Worm (Caenorhabditis elegans) whole organism, L1 larva: ENCODE measurements around the gene col-10.

Experiments used
- C04F5.9 ChIP-seq: sonication (generic microtip); optimal IDR thresholded peaks from 2 replicates; lab custom pipeline; 2016; ENCODE audit warnings: missing genetic modification characterization, missing compliant biosample characterization
- F16B12.6 ChIP-seq: fragments of 150-350 bp; optimal IDR thresholded peaks from 2 replicates; lab custom pipeline; 2014; ENCODE audit warnings: missing biosample characterization, missing genetic modification characterization
- Y116A8C.19 ChIP-seq: sonication (generic microtip); optimal IDR thresholded peaks from 2 replicates; lab custom pipeline; 2016; ENCODE audit warnings: missing compliant biosample characterization, missing genetic modification characterization, borderline replicate concordance
- alr-1 ChIP-seq: fragments of 200-800 bp; sonication (Bioruptor generic); optimal IDR thresholded peaks from 2 replicates; lab custom pipeline; 2018; ENCODE audit warnings: borderline replicate concordance, mild to moderate bottlenecking, missing genetic modification characterization, missing compliant biosample characterization
- ama-1 ChIP-seq: fragments of 150-350 bp; optimal IDR thresholded peaks from 2 replicates; lab custom pipeline; 2014
- blmp-1 ChIP-seq: fragments of 150-350 bp; optimal IDR thresholded peaks from 2 replicates; lab custom pipeline; 2014; ENCODE audit warnings: missing biosample characterization, missing genetic modification characterization
- ceh-63 ChIP-seq: fragments of 200-800 bp; sonication (Bioruptor generic); optimal IDR thresholded peaks from 2 replicates; lab custom pipeline; 2018; ENCODE audit warnings: mild to moderate bottlenecking, missing genetic modification characterization, missing compliant biosample characterization
- ceh-8 ChIP-seq: fragments of 200-800 bp; sonication (Bioruptor generic); optimal IDR thresholded peaks from 2 replicates; lab custom pipeline; 2018; ENCODE audit warnings: mild to moderate bottlenecking, missing genetic modification characterization, moderate library complexity, missing compliant biosample characterization
- ceh-90 ChIP-seq: sonication (generic microtip); optimal IDR thresholded peaks from 2 replicates; lab custom pipeline; 2016; ENCODE audit warnings: missing genetic modification characterization, missing compliant biosample characterization
- ces-1 ChIP-seq: fragments of 150-350 bp; optimal IDR thresholded peaks from 2 replicates; lab custom pipeline; 2014; ENCODE audit warnings: missing biosample characterization, missing genetic modification reagents, missing genetic modification characterization
- dpl-1 ChIP-seq, 3 experiments: fragments of 150-350 bp in 2 of 3; sonication (generic microtip) in 1 of 3; optimal IDR thresholded peaks; 2 replicates each; lab custom pipeline; 2014 to 2017; ENCODE audit warnings: missing biosample characterization in 3 of 3, missing genetic modification characterization in 3 of 3, missing genetic modification reagents in 3 of 3
- efl-1 ChIP-seq, 4 experiments: fragments of 150-350 bp; optimal IDR thresholded peaks in 3 of 4; peaks in 1 of 4; 1 replicate in 1 of 4; 2 replicates in 3 of 4; lab custom pipeline; 2014; ENCODE audit warnings: missing biosample characterization in 2 of 4, missing genetic modification characterization in 2 of 4, missing genetic modification reagents in 2 of 4
- efl-3 ChIP-seq: fragments of 200-800 bp; sonication (Bioruptor generic); optimal IDR thresholded peaks from 2 replicates; lab custom pipeline; 2018; ENCODE audit warnings: mild to moderate bottlenecking, missing genetic modification characterization, missing compliant biosample characterization
- egl-27 ChIP-seq, 2 experiments: fragments of 150-350 bp in 1 of 2; sonication (generic microtip); optimal IDR thresholded peaks; 3 replicates each; lab custom pipeline; 2017 to 2018; ENCODE audit warnings: missing biosample characterization in 2 of 2, missing genetic modification characterization in 2 of 2, missing genetic modification reagents in 2 of 2
- ets-5 ChIP-seq: fragments of 200-800 bp; sonication (Bioruptor generic); IDR thresholded peaks from 2 replicates; pipeline ENCODE4 v1.3.6; 2022; ENCODE audit warnings: missing genetic modification characterization, missing compliant biosample characterization
- fkh-4 ChIP-seq: sonication (generic microtip); optimal IDR thresholded peaks from 2 replicates; lab custom pipeline; 2016; ENCODE audit warnings: missing compliant biosample characterization, missing genetic modification characterization, borderline replicate concordance
- fkh-8 ChIP-seq: sonication (generic microtip); optimal IDR thresholded peaks from 2 replicates; lab custom pipeline; 2016; ENCODE audit warnings: mild to moderate bottlenecking, missing genetic modification characterization, missing compliant biosample characterization
- fos-1 ChIP-seq: fragments of 150-350 bp; optimal IDR thresholded peaks from 2 replicates; lab custom pipeline; 2014; ENCODE audit warnings: missing biosample characterization, missing genetic modification characterization
- grh-1 ChIP-seq: fragments of 200-800 bp; sonication (Bioruptor generic); IDR thresholded peaks from 2 replicates; pipeline ENCODE4 v1.3.6; 2022; ENCODE audit warnings: missing genetic modification reagents, missing genetic modification characterization, missing compliant biosample characterization
- hlh-4 ChIP-seq: sonication (generic microtip); optimal IDR thresholded peaks from 2 replicates; lab custom pipeline; 2016; ENCODE audit warnings: mild to moderate bottlenecking, missing genetic modification characterization, missing compliant biosample characterization
- hpl-2 ChIP-seq: fragments of 150-350 bp; optimal IDR thresholded peaks from 2 replicates; lab custom pipeline; 2014; ENCODE audit warnings: missing biosample characterization, missing genetic modification reagents, missing genetic modification characterization
- irx-1 ChIP-seq: sonication (generic microtip); optimal IDR thresholded peaks from 2 replicates; lab custom pipeline; 2016; ENCODE audit warnings: missing genetic modification characterization, missing compliant biosample characterization
- isw-1 ChIP-seq: fragments of 200-800 bp; sonication (Bioruptor generic); IDR thresholded peaks from 2 replicates; pipeline ENCODE4 v1.3.6; 2022; ENCODE audit warnings: missing genetic modification characterization, missing compliant biosample characterization
- lin-14 ChIP-seq: fragments of 200-800 bp; sonication (Bioruptor generic); optimal IDR thresholded peaks from 2 replicates; lab custom pipeline; 2018; ENCODE audit warnings: mild to moderate bottlenecking, missing genetic modification characterization, moderate library complexity, missing compliant biosample characterization
- lin-15B ChIP-seq: fragments of 150-350 bp; sonication (generic microtip); optimal IDR thresholded peaks from 3 replicates; lab custom pipeline; 2014; ENCODE audit warnings: missing biosample characterization, missing genetic modification characterization
- lin-35 ChIP-seq, 2 experiments: fragments of 150-350 bp; optimal IDR thresholded peaks; 2 replicates each; lab custom pipeline; 2014; ENCODE audit warnings: missing biosample characterization in 2 of 2, missing genetic modification characterization in 2 of 2, missing genetic modification reagents in 2 of 2
- lir-3 ChIP-seq: sonication (generic microtip); optimal IDR thresholded peaks from 2 replicates; lab custom pipeline; 2016; ENCODE audit warnings: mild to moderate bottlenecking, missing genetic modification characterization, moderate library complexity, missing compliant biosample characterization; ENCODE audit not compliant: poor library complexity
- lsy-2 ChIP-seq, 2 experiments: fragments of 150-350 bp; optimal IDR thresholded peaks; 2 replicates each; lab custom pipeline; 2014; ENCODE audit warnings: missing biosample characterization in 2 of 2, missing genetic modification characterization in 2 of 2
- mab-9 ChIP-seq: fragments of 200-800 bp; sonication (Bioruptor generic); IDR thresholded peaks from 2 replicates; pipeline ENCODE4 v1.3.6; 2022; ENCODE audit warnings: missing genetic modification reagents, missing genetic modification characterization, missing compliant biosample characterization
- mdl-1 ChIP-seq, 2 experiments: fragments of 150-350 bp; optimal IDR thresholded peaks; 2 replicates each; lab custom pipeline; 2014 to 2017; ENCODE audit warnings: missing biosample characterization in 2 of 2, missing genetic modification characterization in 2 of 2, inconsistent platforms in 1 of 2
- nhr-12 ChIP-seq: sonication (generic microtip); optimal IDR thresholded peaks from 2 replicates; lab custom pipeline; 2017; ENCODE audit warnings: missing biosample characterization, missing genetic modification characterization
- nhr-19 ChIP-seq: fragments of 200-800 bp; sonication (Bioruptor generic); conservative IDR thresholded peaks from 2 replicates; pipeline ENCODE4 v1.3.6; 2022; ENCODE audit warnings: missing genetic modification characterization, missing compliant biosample characterization
- nhr-20 ChIP-seq: sonication (generic microtip); optimal IDR thresholded peaks from 2 replicates; lab custom pipeline; 2016; ENCODE audit warnings: mild to moderate bottlenecking, missing genetic modification characterization, missing compliant biosample characterization
- nhr-237 ChIP-seq: fragments of 150-350 bp; optimal IDR thresholded peaks from 2 replicates; lab custom pipeline; 2014; ENCODE audit warnings: missing biosample characterization, missing genetic modification characterization
- nhr-47 ChIP-seq: sonication (generic microtip); optimal IDR thresholded peaks from 2 replicates; lab custom pipeline; 2016; ENCODE audit warnings: mild to moderate bottlenecking, missing genetic modification characterization, moderate library complexity, missing compliant biosample characterization
- nhr-71 ChIP-seq: sonication (generic microtip); optimal IDR thresholded peaks from 2 replicates; lab custom pipeline; 2016; ENCODE audit warnings: mild to moderate bottlenecking, missing genetic modification characterization, moderate library complexity, missing compliant biosample characterization
- nhr-76 ChIP-seq: sonication (generic microtip); optimal IDR thresholded peaks from 2 replicates; lab custom pipeline; 2017; ENCODE audit warnings: missing biosample characterization, missing genetic modification characterization
- nhr-85 ChIP-seq: sonication (generic microtip); peaks from one replicate; lab custom pipeline; 2016; ENCODE audit warnings: missing genetic modification characterization, inconsistent platforms, missing compliant biosample characterization
- nhr-90 ChIP-seq: sonication (generic microtip); optimal IDR thresholded peaks from 2 replicates; lab custom pipeline; 2016; ENCODE audit warnings: mild to moderate bottlenecking, missing genetic modification characterization, missing compliant biosample characterization; ENCODE audit not compliant: poor library complexity
- pag-3 ChIP-seq: sonication (generic microtip); optimal IDR thresholded peaks from 2 replicates; lab custom pipeline; 2017; ENCODE audit warnings: missing genetic modification characterization, mild to moderate bottlenecking, missing compliant biosample characterization, antibody characterized with exemption, borderline replicate concordance; ENCODE audit not compliant: insufficient read depth
- pax-3 ChIP-seq: fragments of 200-800 bp; sonication (Bioruptor generic); optimal IDR thresholded peaks from 2 replicates; lab custom pipeline; 2018; ENCODE audit warnings: mild to moderate bottlenecking, missing genetic modification characterization, moderate library complexity, missing compliant biosample characterization
- pqm-1 ChIP-seq: sonication (generic microtip); optimal IDR thresholded peaks from 3 replicates; lab custom pipeline; 2017; ENCODE audit warnings: missing biosample characterization, missing genetic modification characterization
- rnt-1 ChIP-seq: sonication (generic microtip); optimal IDR thresholded peaks from 2 replicates; lab custom pipeline; 2016; ENCODE audit warnings: mild to moderate bottlenecking, missing genetic modification characterization, moderate library complexity, missing compliant biosample characterization
- snu-23 ChIP-seq: sonication (generic microtip); optimal IDR thresholded peaks from 2 replicates; lab custom pipeline; 2016; ENCODE audit warnings: missing genetic modification characterization, missing compliant biosample characterization
- sup-37 ChIP-seq: fragments of 200-800 bp; sonication (Bioruptor generic); optimal IDR thresholded peaks from 2 replicates; lab custom pipeline; 2018; ENCODE audit warnings: mild to moderate bottlenecking, missing genetic modification characterization, missing compliant biosample characterization
- swsn-7 ChIP-seq: sonication (generic microtip); optimal IDR thresholded peaks from 2 replicates; lab custom pipeline; 2016; ENCODE audit warnings: missing genetic modification characterization, missing compliant biosample characterization
- tbx-2 ChIP-seq: sonication (generic microtip); optimal IDR thresholded peaks from 2 replicates; lab custom pipeline; 2016; ENCODE audit warnings: missing genetic modification characterization, missing compliant biosample characterization
- unc-98 ChIP-seq: fragments of 200-800 bp; sonication (Bioruptor generic); IDR thresholded peaks from 2 replicates; pipeline ENCODE4 v1.3.6; 2022; ENCODE audit warnings: missing genetic modification characterization, missing compliant biosample characterization
- vab-15 ChIP-seq: sonication (generic microtip); optimal IDR thresholded peaks from 2 replicates; lab custom pipeline; 2017; ENCODE audit warnings: missing genotype, mild to moderate bottlenecking, missing genetic modification characterization, missing compliant biosample characterization
- xbp-1 ChIP-seq: sonication (generic microtip); optimal IDR thresholded peaks from 2 replicates; lab custom pipeline; 2016; ENCODE audit warnings: missing genetic modification characterization, missing compliant biosample characterization

col-10 gene

ce11 chrV:9212499-9212898 is 47.4 kb upstream of the col-10 start (continued):
- TF ChIP-seq nhr-71 (tag; lab: Kevin White, UChicago) (peak; percentile 59), mdl-1 (tag; optimal IDR thresholded peaks at IDR 0.05; lab: Kevin White, UChicago) (peak in 1 of 2 experiments; percentile 60), nhr-47 (tag; lab: Kevin White, UChicago) (peak; percentile 38), efl-3 (no peak), hlh-4 (no peak), dpl-1 (GFP tag; optimal IDR thresholded peaks at IDR 0.05; lab: Kevin White, UChicago) (peak; percentile 36 to 75 (median 41)), fkh-8 (tag; lab: Kevin White, UChicago) (no peak), vab-15 (peak; percentile 9), unc-98 (GFP tag; lab: Robert Waterston, UW) (no peak), fos-1 (tag; lab: Kevin White, UChicago) (peak; percentile 4), ceh-90 (no peak), nhr-19 (GFP tag; lab: Robert Waterston, UW) (no peak), irx-1 (tag; lab: Kevin White, UChicago) (no peak), ces-1 (GFP tag; lab: Kevin White, UChicago) (no peak), nhr-76 (tag; lab: Kevin White, UChicago) (no peak), grh-1 (GFP tag; lab: Robert Waterston, UW) (no peak), C04F5.9 (no peak), lir-3 (tag; lab: Kevin White, UChicago) (peak; percentile 28), nhr-20 (tag; lab: Kevin White, UChicago) (peak; percentile 65), nhr-90 (no peak), sup-37 (no peak), xbp-1 (tag; lab: Kevin White, UChicago) (peak; percentile 23), nhr-12 (tag; lab: Kevin White, UChicago) (no peak), nhr-85 (tag; lab: Kevin White, UChicago) (peak; percentile 23), alr-1 (tag; lab: Kevin White, UChicago) (no peak), swsn-7 (peak; percentile 41), isw-1 (GFP tag; lab: Robert Waterston, UW) (no peak), egl-27 (tag; optimal IDR thresholded peaks at IDR 0.05; lab: Kevin White, UChicago) (no peak), rnt-1 (peak; percentile 36), efl-1 (optimal IDR thresholded peaks at IDR 0.05; lab: Kevin White, UChicago) (peak; percentile 65 to 66), efl-1 (GFP tag; optimal IDR thresholded peaks at IDR 0.05 in 1 of 2; lab: Kevin White, UChicago) (peak; percentile 56 to 64), hpl-2 (GFP tag; lab: Kevin White, UChicago) (no peak)

ce11 chrV:9208878-9209277 is 43.8 kb upstream of the col-10 start:
- TF ChIP-seq lsy-2 (tag; optimal IDR thresholded peaks at IDR 0.05; lab: Kevin White, UChicago) (peak in 1 of 2 experiments; percentile 19), lin-14 (GFP tag; lab: Kevin White, UChicago) (peak; percentile 55), rnt-1 (no peak), snu-23 (GFP tag; lab: Kevin White, UChicago) (peak; percentile 1), lin-15B (tag; lab: Kevin White, UChicago) (no peak), blmp-1 (tag; lab: Kevin White, UChicago) (peak; percentile 2), nhr-47 (tag; lab: Kevin White, UChicago) (peak; percentile 11), pag-3 (no peak), nhr-71 (tag; lab: Kevin White, UChicago) (peak; percentile 20)

- TF ChIP-seq F16B12.6 (tag; lab: Kevin White, UChicago) (no peak), ceh-90 (no peak), xbp-1 (tag; lab: Kevin White, UChicago) (no peak), Y116A8C.19 (tag; lab: Kevin White, UChicago) (no peak), ama-1 (lab: Kevin White, UChicago) (no peak), ceh-63 (GFP tag; lab: Kevin White, UChicago) (no peak), nhr-85 (tag; lab: Kevin White, UChicago) (no peak), ets-5 (GFP tag; lab: Robert Waterston, UW) (no peak), vab-15 (no peak), ceh-8 (GFP tag; lab: Kevin White, UChicago) (no peak), nhr-47 (tag; lab: Kevin White, UChicago) (no peak), lin-35 (GFP tag; optimal IDR thresholded peaks at IDR 0.05; lab: Kevin White, UChicago) (no peak), pqm-1 (tag; lab: Kevin White, UChicago) (no peak), fkh-4 (tag; lab: Kevin White, UChicago) (no peak), pax-3 (no peak), nhr-237 (tag; lab: Kevin White, UChicago) (no peak), tbx-2 (no peak), mab-9 (no peak)
Observed at ce11 chrV:9207377-9207776, 42.3 kb upstream of the col-10 start, which contains the start of gene inx-10. inx-10 (minus strand) TSS chrV:9207477.
